Fruit fly (Drosophila melanogaster) whole organism, pupa: ENCODE results near the gene SAK.

Experiments used
- CG10348 ChIP-seq: fragments of 200-800 bp; sonication (Bioruptor generic); IDR thresholded peaks from 2 replicates; pipeline ENCODE4 v1.3.6; 2022; ENCODE audit warnings: missing biosample characterization, missing genetic modification characterization
- CG12605 ChIP-seq: fragments of 200-800 bp; sonication (Bioruptor generic); IDR thresholded peaks from 2 replicates; pipeline ENCODE4 v1.3.6; 2022; ENCODE audit warnings: missing biosample characterization, missing genetic modification characterization
- CG13204 ChIP-seq: fragments of 200-800 bp; sonication (Bioruptor generic); optimal IDR thresholded peaks from 2 replicates; lab custom pipeline; 2018; ENCODE audit warnings: missing biosample characterization, mild to moderate bottlenecking, missing genetic modification characterization, moderate library complexity
- CG14655 ChIP-seq: fragments of 200-800 bp; sonication (Bioruptor generic); optimal IDR thresholded peaks from 3 replicates; lab custom pipeline; 2017; ENCODE audit warnings: mild to moderate bottlenecking, missing biosample characterization, missing genetic modification reagents, missing genetic modification characterization
- CG15710 ChIP-seq: fragments of 200-800 bp; sonication (Bioruptor generic); optimal IDR thresholded peaks from 2 replicates; lab custom pipeline; 2018; ENCODE audit warnings: missing biosample characterization, mild to moderate bottlenecking, missing genetic modification characterization, moderate library complexity
- CG17806 ChIP-seq: fragments of 200-800 bp; sonication (Bioruptor generic); optimal IDR thresholded peaks from 2 replicates; lab custom pipeline; 2018; ENCODE audit warnings: missing biosample characterization, mild to moderate bottlenecking, missing genetic modification characterization, moderate library complexity
- CG32121 ChIP-seq: fragments of 200-800 bp; sonication (Bioruptor generic); IDR thresholded peaks from 2 replicates; pipeline ENCODE4 v1.3.6; 2022; ENCODE audit warnings: missing biosample characterization, missing genetic modification characterization
- CG34367 ChIP-seq: fragments of 200-800 bp; sonication (Bioruptor generic); optimal IDR thresholded peaks from 2 replicates; lab custom pipeline; 2018; ENCODE audit warnings: missing biosample characterization, mild to moderate bottlenecking, missing genetic modification characterization
- CG4496 ChIP-seq: fragments of 200-800 bp; sonication (Bioruptor generic); IDR thresholded peaks from 3 replicates; pipeline ENCODE4 v1.3.6; 2022; ENCODE audit warnings: missing biosample characterization, missing genetic modification characterization
- CG8159 ChIP-seq: fragments of 200-800 bp; sonication (Bioruptor generic); optimal IDR thresholded peaks from 3 replicates; lab custom pipeline; 2018; ENCODE audit warnings: missing biosample characterization, mild to moderate bottlenecking, missing genetic modification characterization, moderate library complexity
- CG8301 ChIP-seq: fragments of 200-800 bp; sonication (Bioruptor generic); optimal IDR thresholded peaks from 2 replicates; lab custom pipeline; 2018; ENCODE audit warnings: missing biosample characterization, mild to moderate bottlenecking, missing genetic modification characterization
- CG9948 ChIP-seq: fragments of 200-800 bp; sonication (Bioruptor generic); optimal IDR thresholded peaks from 2 replicates; lab custom pipeline; 2018; ENCODE audit warnings: missing biosample characterization, mild to moderate bottlenecking, missing genetic modification characterization, moderate library complexity
- D1 ChIP-seq: fragments of 200-800 bp; sonication (Bioruptor generic); optimal IDR thresholded peaks from 2 replicates; lab custom pipeline; 2018; ENCODE audit warnings: missing biosample characterization, mild to moderate bottlenecking, missing genetic modification characterization, moderate library complexity
- EcR ChIP-seq: fragments of 200-800 bp; sonication (Bioruptor generic); optimal IDR thresholded peaks from 3 replicates; lab custom pipeline; 2019; ENCODE audit warnings: missing biosample characterization, missing genetic modification characterization, mild to moderate bottlenecking, moderate library complexity, missing genetic modification reagents
- Ets98B ChIP-seq: fragments of 200-800 bp; sonication (Bioruptor generic); IDR thresholded peaks from 2 replicates; pipeline ENCODE4 v1.3.6; 2022; ENCODE audit warnings: missing biosample characterization, missing genetic modification characterization
- Pif1A ChIP-seq: fragments of 200-800 bp; sonication (Bioruptor generic); optimal IDR thresholded peaks from 3 replicates; lab custom pipeline; 2016; ENCODE audit warnings: missing biosample characterization, missing genetic modification characterization
- Pif1B ChIP-seq: fragments of 200-800 bp; sonication (Bioruptor generic); optimal IDR thresholded peaks from 3 replicates; lab custom pipeline; 2016; ENCODE audit warnings: missing biosample characterization, missing genetic modification characterization
- Snoo ChIP-seq: fragments of 200-800 bp; sonication (Bioruptor generic); optimal IDR thresholded peaks from 3 replicates; lab custom pipeline; 2017; ENCODE audit warnings: missing biosample characterization, mild to moderate bottlenecking, missing genetic modification characterization, inconsistent platforms
- fd96Ca ChIP-seq: fragments of 200-800 bp; sonication (Bioruptor generic); IDR thresholded peaks from 3 replicates; pipeline ENCODE4 v1.3.6; 2022; ENCODE audit warnings: missing biosample characterization, missing genetic modification characterization
- gl ChIP-seq: fragments of 200-800 bp; sonication (Bioruptor generic); optimal IDR thresholded peaks from 2 replicates; lab custom pipeline; 2018; ENCODE audit warnings: missing biosample characterization, mild to moderate bottlenecking, missing genetic modification characterization
- rn ChIP-seq: fragments of 200-800 bp; sonication (Bioruptor generic); IDR thresholded peaks from 2 replicates; pipeline ENCODE4 v1.3.6; 2022; ENCODE audit warnings: missing biosample characterization, missing genetic modification characterization

The SAK gene

DNA sequence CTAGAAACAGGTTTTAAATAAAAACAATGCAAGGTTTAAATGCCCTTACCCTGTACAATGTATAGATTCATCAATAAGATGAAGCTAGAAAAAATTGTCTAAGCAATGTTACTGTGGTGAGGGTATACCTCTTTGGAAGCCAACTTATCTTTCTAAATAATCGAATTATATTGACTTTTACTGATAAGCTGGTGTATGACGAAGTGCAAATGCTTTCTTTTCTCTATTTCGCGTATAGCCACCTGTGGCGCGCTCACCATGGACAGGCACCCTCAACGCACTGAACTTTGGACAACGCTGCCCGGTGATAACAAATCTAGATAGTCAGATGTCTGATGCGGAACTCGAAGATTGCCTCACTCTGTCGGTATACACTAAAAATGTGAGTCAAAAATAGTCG, 13.8 kb downstream of the SAK start:
- TF ChIP-seq CG32121 (no peak), Pif1B (GFP tag; lab: Kevin White, UChicago) (no peak), Pif1A (no peak), fd96Ca (GFP tag; lab: Robert Waterston, UW) (no peak), CG14655 (GFP tag; lab: Kevin White, UChicago) (no peak), CG8159 (tag; lab: Kevin White, UChicago) (no peak), CG4496 (GFP tag; lab: Robert Waterston, UW) (no peak), CG34367 (tag; lab: Kevin White, UChicago) (no peak), CG8301 (tag; lab: Kevin White, UChicago) (no peak), CG12605 (GFP tag; lab: Robert Waterston, UW) (no peak), CG13204 (GFP tag; lab: Kevin White, UChicago) (no peak), CG9948 (tag; lab: Kevin White, UChicago) (no peak), rn (GFP tag; lab: Robert Waterston, UW) (no peak), CG15710 (no peak), EcR (no peak), Ets98B (no peak)

- TF ChIP-seq D1 (tag; lab: Kevin White, UChicago) (no peak), CG9948 (tag; lab: Kevin White, UChicago) (no peak), CG12605 (GFP tag; lab: Robert Waterston, UW) (no peak), rn (GFP tag; lab: Robert Waterston, UW) (no peak), CG34367 (tag; lab: Kevin White, UChicago) (no peak), CG4496 (GFP tag; lab: Robert Waterston, UW) (no peak), Ets98B (no peak), CG8159 (tag; lab: Kevin White, UChicago) (no peak), CG15710 (no peak), CG8301 (tag; lab: Kevin White, UChicago) (no peak), gl (tag; lab: Kevin White, UChicago) (no peak)
Measured at dm6 chr3L:21501172-21501571, 14.5 kb downstream of the SAK start, which contains the start of gene Est-Q. Gene Est-Q (plus strand): TSS chr3L:21501421.

DNA sequence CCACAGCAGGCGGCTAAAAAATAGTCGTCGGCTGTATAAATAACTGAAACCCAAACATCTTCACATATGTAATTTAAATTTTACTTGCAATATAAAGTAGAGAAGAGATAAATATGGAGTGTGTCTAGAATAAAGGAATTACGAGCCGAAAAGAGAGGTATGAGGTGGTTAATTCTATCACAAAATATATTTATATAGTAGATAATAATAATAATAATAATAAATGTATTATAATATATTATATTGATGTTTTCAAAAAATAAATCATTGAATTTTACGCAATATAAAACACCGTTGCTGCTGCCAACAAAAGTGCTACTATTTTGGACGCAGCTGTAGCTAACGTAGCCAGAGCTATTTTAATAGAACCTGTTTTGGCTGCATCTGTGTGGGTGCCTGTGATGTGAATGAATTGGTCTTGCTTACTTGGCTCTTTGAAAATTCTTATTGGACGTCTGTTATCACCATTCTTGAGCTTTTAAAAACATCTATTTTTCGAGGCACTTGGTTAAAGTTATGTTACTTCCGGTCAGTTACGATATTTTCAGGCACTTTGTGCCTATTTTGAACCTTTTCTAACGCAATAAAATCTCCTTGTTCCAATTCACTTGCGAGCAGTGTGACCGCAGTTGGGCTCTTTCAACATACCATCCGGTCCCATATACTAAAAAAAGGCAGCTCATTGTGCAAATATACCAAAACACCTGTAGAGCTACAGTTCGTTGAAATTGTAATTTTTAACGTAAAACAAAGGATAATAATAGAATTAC, 18.6 kb downstream of the SAK start, which contains the start of gene Hr78:
Hr78 (minus strand) TSS at position 630 of the 770 bp plus-strand sequence.
- TF ChIP-seq CG12605 (GFP tag; lab: Robert Waterston, UW) (peak; percentile 35), Snoo (tag; lab: Kevin White, UChicago) (peak; percentile 71), Ets98B (no peak; the same call in 1 of the 2 replicates), CG8301 (tag; lab: Kevin White, UChicago) (peak; percentile 81), Pif1B (GFP tag; lab: Kevin White, UChicago) (peak; percentile 65), EcR (peak; percentile 77), Pif1A (no peak), CG32121 (peak; percentile 73), CG15710 (peak; percentile 84), CG9948 (tag; lab: Kevin White, UChicago) (peak; percentile 83), rn (GFP tag; lab: Robert Waterston, UW) (no peak), CG4496 (GFP tag; lab: Robert Waterston, UW) (peak; percentile 63; the same call in 2 of the 3 replicates), D1 (tag; lab: Kevin White, UChicago) (peak; percentile 75), CG13204 (GFP tag; lab: Kevin White, UChicago) (no peak), CG14655 (GFP tag; lab: Kevin White, UChicago) (no peak), CG34367 (tag; lab: Kevin White, UChicago) (peak; percentile 60), CG17806 (peak; percentile 75), gl (tag; lab: Kevin White, UChicago) (peak; percentile 19), CG10348 (GFP tag; lab: Robert Waterston, UW) (no peak), fd96Ca (GFP tag; lab: Robert Waterston, UW) (peak; percentile 46; the same call in 1 of the 3 replicates), CG8159 (tag; lab: Kevin White, UChicago) (peak; percentile 84)
- TF ChIP-seq, all 21 proteins: peak for 15

DNA sequence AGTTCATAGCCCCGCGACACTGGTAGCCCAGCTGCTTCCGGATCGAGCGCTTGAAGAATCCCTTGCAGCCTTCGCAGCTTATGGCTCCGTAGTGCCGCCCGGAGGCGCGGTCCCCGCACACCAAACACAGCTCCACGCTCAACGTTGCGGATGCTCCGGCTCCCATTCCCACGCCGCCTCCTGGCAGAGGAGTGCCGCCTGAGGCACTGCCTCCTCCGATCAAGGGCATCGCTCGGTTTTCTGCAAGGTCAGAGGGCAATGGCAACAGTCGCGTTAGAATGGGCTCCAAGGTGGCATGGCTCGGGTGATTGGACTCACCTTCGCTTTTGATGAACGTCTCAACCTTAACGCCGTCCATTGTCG, 19.2 kb downstream of the SAK start:
- TF ChIP-seq CG12605 (GFP tag; lab: Robert Waterston, UW) = no peak
- no peak for TF ChIP-seq CG32121
- TF ChIP-seq EcR = no peak
- no peak for TF ChIP-seq CG13204 (GFP tag; lab: Kevin White, UChicago)
- TF ChIP-seq D1 (tag; lab: Kevin White, UChicago) = no peak
- TF ChIP-seq CG34367 (tag; lab: Kevin White, UChicago) = no peak
- TF ChIP-seq CG8301 (tag; lab: Kevin White, UChicago) = no peak
- TF ChIP-seq gl (tag; lab: Kevin White, UChicago) = no peak
- no peak for TF ChIP-seq CG10348 (GFP tag; lab: Robert Waterston, UW)
- no peak for TF ChIP-seq Pif1B (GFP tag; lab: Kevin White, UChicago)
- no peak for TF ChIP-seq rn (GFP tag; lab: Robert Waterston, UW)
- no peak for TF ChIP-seq CG4496 (GFP tag; lab: Robert Waterston, UW)
- TF ChIP-seq, all 21 proteins: peak for 0

dm6 chr3L:21492723-21493316, 22.9 kb downstream of the SAK start, which contains the start of the genes CG7202 and CG7519:
Gene CG7202 (minus strand): TSS chr3L:21492773.
Gene CG7519 (plus strand): TSS chr3L:21493083.
- TF ChIP-seq rn (GFP tag; lab: Robert Waterston, UW) (no peak), CG8301 (tag; lab: Kevin White, UChicago) (no peak), Pif1B (GFP tag; lab: Kevin White, UChicago) (no peak), D1 (tag; lab: Kevin White, UChicago) (no peak), CG9948 (tag; lab: Kevin White, UChicago) (no peak), Ets98B (no peak), fd96Ca (GFP tag; lab: Robert Waterston, UW) (no peak), CG13204 (GFP tag; lab: Kevin White, UChicago) (no peak), CG32121 (no peak), CG12605 (GFP tag; lab: Robert Waterston, UW) (no peak), gl (tag; lab: Kevin White, UChicago) (no peak), Pif1A (no peak), EcR (no peak), CG4496 (GFP tag; lab: Robert Waterston, UW) (no peak), Snoo (tag; lab: Kevin White, UChicago) (no peak), CG8159 (tag; lab: Kevin White, UChicago) (no peak), CG10348 (GFP tag; lab: Robert Waterston, UW) (no peak), CG14655 (GFP tag; lab: Kevin White, UChicago) (no peak)
